Worm (Caenorhabditis elegans) whole organism, L4 larva: ENCODE data around the gene ZK1321.4.
A peak's percentile ranks its signal among the peaks of the same experiment; 100 is the strongest.

Experiments used
- F10B5.3 ChIP-seq: sonication (generic microtip); optimal IDR thresholded peaks from 2 replicates; lab custom pipeline; 2016; ENCODE audit warnings: mild to moderate bottlenecking, missing genetic modification characterization, missing compliant biosample characterization
- F26F4.8 ChIP-seq: fragments of 200-800 bp; sonication (Bioruptor generic); conservative IDR thresholded peaks from 2 replicates; pipeline ENCODE4 v1.3.6; 2022; ENCODE audit warnings: missing genetic modification characterization, missing compliant biosample characterization
- Y105C5A.15 ChIP-seq: fragments of 200-800 bp; sonication (Bioruptor generic); IDR thresholded peaks from 2 replicates; pipeline ENCODE4 v1.3.6; 2022; ENCODE audit warnings: missing genetic modification characterization, missing compliant biosample characterization
- Y75B8A.6 ChIP-seq: fragments of 200-800 bp; sonication (Bioruptor generic); IDR thresholded peaks from 2 replicates; pipeline ENCODE4 v1.3.6; 2022; ENCODE audit warnings: missing genetic modification reagents, missing genetic modification characterization, missing compliant biosample characterization
- ZK546.5 ChIP-seq, 2 experiments: sonication (generic microtip); optimal IDR thresholded peaks; 2 replicates each; lab custom pipeline; 2017; ENCODE audit warnings: missing biosample characterization in 2 of 2, missing genetic modification characterization in 2 of 2
- aha-1 ChIP-seq: fragments of 150-350 bp; peaks from one replicate; lab custom pipeline; 2014; ENCODE audit warnings: missing biosample characterization, missing genetic modification characterization
- aly-2 ChIP-seq: sonication (generic microtip); optimal IDR thresholded peaks from 2 replicates; lab custom pipeline; 2018; ENCODE audit warnings: missing biosample characterization, missing genetic modification characterization
- arid-1 ChIP-seq: fragments of 200-800 bp; sonication (Bioruptor generic); conservative IDR thresholded peaks from 2 replicates; pipeline ENCODE4 v1.3.6; 2022; ENCODE audit warnings: missing genetic modification reagents, missing genetic modification characterization, missing compliant biosample characterization
- attf-4 ChIP-seq: sonication (generic microtip); optimal IDR thresholded peaks from 3 replicates; lab custom pipeline; 2017; ENCODE audit warnings: missing biosample characterization, missing genetic modification characterization
- ceh-20 ChIP-seq: fragments of 200-800 bp; sonication (Bioruptor generic); IDR thresholded peaks from 2 replicates; pipeline ENCODE4 v1.3.6; 2022; ENCODE audit warnings: missing genetic modification reagents, missing genetic modification characterization, missing compliant biosample characterization
- ceh-28 ChIP-seq: fragments of 150-350 bp; optimal IDR thresholded peaks from 2 replicates; lab custom pipeline; 2014; ENCODE audit warnings: missing biosample characterization, missing genetic modification reagents, missing genetic modification characterization
- ceh-82 ChIP-seq: sonication (generic microtip); optimal IDR thresholded peaks from 2 replicates; lab custom pipeline; 2017; ENCODE audit warnings: missing biosample characterization, missing genetic modification characterization
- daf-12 ChIP-seq: fragments of 150-350 bp; optimal IDR thresholded peaks from 2 replicates; lab custom pipeline; 2014; ENCODE audit warnings: missing biosample characterization, missing genetic modification reagents, missing genetic modification characterization
- daf-16 ChIP-seq, 3 experiments: sonication (generic microtip); optimal IDR thresholded peaks; 2 replicates each; lab custom pipeline; 2016 to 2017; ENCODE audit warnings: missing genetic modification characterization in 3 of 3, missing genetic modification reagents in 3 of 3, mild to moderate bottlenecking in 2 of 3, missing compliant biosample characterization in 2 of 3, missing biosample characterization in 1 of 3, moderate library complexity in 1 of 3
- daf-8 ChIP-seq: fragments of 200-800 bp; sonication (Bioruptor generic); IDR thresholded peaks from 2 replicates; pipeline ENCODE4 v1.3.6; 2022; ENCODE audit warnings: missing genetic modification characterization, missing compliant biosample characterization
- dmd-6 ChIP-seq: fragments of 200-800 bp; sonication (Bioruptor generic); IDR thresholded peaks from 2 replicates; pipeline ENCODE4 v1.3.6; 2022; ENCODE audit warnings: missing genetic modification reagents, missing genetic modification characterization, missing compliant biosample characterization
- dmd-8 ChIP-seq: fragments of 200-800 bp; sonication (Bioruptor generic); IDR thresholded peaks from 2 replicates; pipeline ENCODE4 v1.3.6; 2022; ENCODE audit warnings: missing genetic modification characterization, missing compliant biosample characterization
- dmd-9 ChIP-seq: fragments of 200-800 bp; sonication (Bioruptor generic); IDR thresholded peaks from 2 replicates; pipeline ENCODE4 v1.3.6; 2022; ENCODE audit warnings: missing genetic modification reagents, missing genetic modification characterization, missing compliant biosample characterization
- egl-43 ChIP-seq: fragments of 200-800 bp; sonication (Bioruptor generic); IDR thresholded peaks from 2 replicates; pipeline ENCODE4 v1.3.6; 2022; ENCODE audit warnings: missing genetic modification reagents, missing genetic modification characterization, missing compliant biosample characterization
- fkh-10 ChIP-seq: fragments of 150-350 bp; optimal IDR thresholded peaks from 2 replicates; lab custom pipeline; 2014; ENCODE audit warnings: missing biosample characterization, missing genetic modification reagents, missing genetic modification characterization
- fos-1 ChIP-seq: fragments of 150-350 bp; optimal IDR thresholded peaks from 2 replicates; lab custom pipeline; 2014; ENCODE audit warnings: missing biosample characterization, missing genetic modification characterization
- hif-1 ChIP-seq, 2 experiments: sonication (generic microtip); optimal IDR thresholded peaks; 2 replicates each; lab custom pipeline; 2016 to 2017; ENCODE audit warnings: missing compliant biosample characterization in 2 of 2, missing genetic modification characterization in 2 of 2, missing genetic modification reagents in 2 of 2, missing genotype in 2 of 2, mild to moderate bottlenecking in 1 of 2
- hlh-11 ChIP-seq: fragments of 200-800 bp; sonication (Bioruptor generic); optimal IDR thresholded peaks from 2 replicates; lab custom pipeline; 2018; ENCODE audit warnings: mild to moderate bottlenecking, missing genetic modification characterization, missing compliant biosample characterization
- jun-1 ChIP-seq: fragments of 150-350 bp; optimal IDR thresholded peaks from 2 replicates; lab custom pipeline; 2014; ENCODE audit warnings: missing biosample characterization, missing genetic modification reagents, missing genetic modification characterization
- lin-13 ChIP-seq: fragments of 150-350 bp; optimal IDR thresholded peaks from 2 replicates; lab custom pipeline; 2014; ENCODE audit warnings: missing biosample characterization, missing genetic modification reagents, missing genetic modification characterization
- lin-29 ChIP-seq: fragments of 200-800 bp; sonication (Bioruptor generic); IDR thresholded peaks from 2 replicates; pipeline ENCODE4 v1.3.6; 2022; ENCODE audit warnings: missing genetic modification reagents, missing genetic modification characterization, missing compliant biosample characterization
- lin-38 ChIP-seq: fragments of 200-800 bp; sonication (Bioruptor generic); IDR thresholded peaks from 2 replicates; pipeline ENCODE4 v1.3.6; 2022; ENCODE audit warnings: missing genetic modification reagents, missing genetic modification characterization, missing compliant biosample characterization
- lsy-2 ChIP-seq, 2 experiments: fragments of 150-350 bp in 1 of 2; sonication (generic microtip) in 1 of 2; optimal IDR thresholded peaks; 2 replicates each; lab custom pipeline; 2014 to 2017; ENCODE audit warnings: missing biosample characterization in 2 of 2, missing genetic modification characterization in 2 of 2
- mdl-1 ChIP-seq, 2 experiments: fragments of 150-350 bp in 1 of 2; sonication (generic microtip) in 1 of 2; optimal IDR thresholded peaks; 2 replicates each; lab custom pipeline; 2014 to 2017; ENCODE audit warnings: missing biosample characterization in 2 of 2, missing genetic modification characterization in 2 of 2
- nhr-102 ChIP-seq: sonication (generic microtip); optimal IDR thresholded peaks from 2 replicates; lab custom pipeline; 2016; ENCODE audit warnings: mild to moderate bottlenecking, missing genetic modification characterization, moderate library complexity, missing compliant biosample characterization
- nhr-237 ChIP-seq: sonication (generic microtip); optimal IDR thresholded peaks from 2 replicates; lab custom pipeline; 2017; ENCODE audit warnings: missing biosample characterization, missing genetic modification characterization
- nhr-25 ChIP-seq: sonication (generic microtip); optimal IDR thresholded peaks from 2 replicates; lab custom pipeline; 2017; ENCODE audit warnings: missing genetic modification characterization, mild to moderate bottlenecking, missing compliant biosample characterization, antibody characterized with exemption, moderate library complexity, borderline replicate concordance; ENCODE audit not compliant: insufficient read depth
- nhr-28 ChIP-seq: fragments of 150-350 bp; optimal IDR thresholded peaks from 2 replicates; lab custom pipeline; 2014; ENCODE audit warnings: missing biosample characterization, missing genetic modification characterization
- nhr-6 ChIP-seq: fragments of 150-350 bp; optimal IDR thresholded peaks from 2 replicates; lab custom pipeline; 2014; ENCODE audit warnings: missing biosample characterization, missing genetic modification characterization
- php-3 ChIP-seq: fragments of 200-800 bp; sonication (Bioruptor generic); IDR thresholded peaks from 2 replicates; pipeline ENCODE4 v1.3.6; 2022; ENCODE audit warnings: missing genetic modification reagents, missing genetic modification characterization, missing compliant biosample characterization
- pqm-1 ChIP-seq: sonication (generic microtip); optimal IDR thresholded peaks from 2 replicates; lab custom pipeline; 2017; ENCODE audit warnings: missing biosample characterization, missing genetic modification characterization
- rbr-2 ChIP-seq: sonication (generic microtip); optimal IDR thresholded peaks from 2 replicates; lab custom pipeline; 2016; ENCODE audit warnings: missing genotype, missing genetic modification characterization, missing compliant biosample characterization
- saeg-2 ChIP-seq: fragments of 200-800 bp; sonication (Bioruptor generic); IDR thresholded peaks from 2 replicates; pipeline ENCODE4 v1.3.6; 2022; ENCODE audit warnings: missing genetic modification reagents, missing genetic modification characterization, missing compliant biosample characterization
- snpc-4 ChIP-seq: fragments of 150-350 bp; optimal IDR thresholded peaks from 2 replicates; lab custom pipeline; 2014; ENCODE audit warnings: missing biosample characterization, missing genetic modification characterization
- spr-1 ChIP-seq: sonication (generic microtip); optimal IDR thresholded peaks from 2 replicates; lab custom pipeline; 2016; ENCODE audit warnings: mild to moderate bottlenecking, missing genetic modification characterization, missing compliant biosample characterization
- spr-3 ChIP-seq: fragments of 200-800 bp; sonication (Bioruptor generic); optimal IDR thresholded peaks from 2 replicates; lab custom pipeline; 2018; ENCODE audit warnings: mild to moderate bottlenecking, missing genetic modification characterization, missing compliant biosample characterization
- tra-1 ChIP-seq: fragments of 200-800 bp; sonication (Bioruptor generic); IDR thresholded peaks from 2 replicates; pipeline ENCODE4 v1.3.6; 2022; ENCODE audit warnings: missing genetic modification reagents, missing genetic modification characterization, missing compliant biosample characterization
- unc-62 ChIP-seq, 3 experiments: fragments of 150-350 bp in 1 of 3; sonication (generic microtip); optimal IDR thresholded peaks in 2 of 3; peaks in 1 of 3; 1 replicate in 1 of 3; 2 replicates in 2 of 3; lab custom pipeline; 2014 to 2017; ENCODE audit warnings: missing biosample characterization in 3 of 3, missing genetic modification characterization in 3 of 3, missing genetic modification reagents in 3 of 3, missing genotype in 1 of 3
- vab-7 ChIP-seq: fragments of 200-800 bp; sonication (Bioruptor generic); IDR thresholded peaks from 2 replicates; pipeline ENCODE4 v1.3.6; 2022; ENCODE audit warnings: missing genetic modification reagents, missing genetic modification characterization, missing compliant biosample characterization
- ztf-7 ChIP-seq: fragments of 150-350 bp; optimal IDR thresholded peaks from 2 replicates; lab custom pipeline; 2014; ENCODE audit warnings: missing biosample characterization, missing genetic modification characterization

Gene ZK1321.4

DNA sequence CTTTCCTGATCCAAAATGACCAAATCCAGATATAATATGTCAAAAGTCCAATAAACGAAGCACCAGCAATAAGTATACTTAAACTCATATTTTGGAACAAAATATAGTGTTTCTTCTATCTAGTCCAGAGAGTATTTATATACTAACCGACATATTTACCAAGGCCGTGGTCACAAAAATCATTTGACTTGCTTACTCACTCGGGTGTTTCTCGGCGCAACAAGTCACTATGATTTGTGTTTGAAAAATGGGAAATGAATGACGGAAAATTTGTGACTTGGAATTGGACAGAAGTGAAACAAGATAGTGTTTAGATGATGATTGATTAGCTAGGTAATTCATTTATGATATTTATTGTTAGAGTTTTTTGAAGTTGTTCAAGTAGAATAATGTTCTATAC, 26.5 kb upstream of the ZK1321.4 start, which contains the start of gene cyp-13A5 (continued):
- peak in 1 of 2 experiments; percentile 46 for TF ChIP-seq mdl-1 (tag; optimal IDR thresholded peaks at IDR 0.05; lab: Kevin White, UChicago)
- TF ChIP-seq ceh-82 (tag; lab: Kevin White, UChicago) = no peak
- no peak for TF ChIP-seq nhr-25 (tag; lab: Kevin White, UChicago)
- TF ChIP-seq lin-38 (GFP tag; lab: Robert Waterston, UW) = no peak
- no peak for TF ChIP-seq F10B5.3 (tag; lab: Kevin White, UChicago)
- TF ChIP-seq tra-1 = no peak
- TF ChIP-seq ztf-7 (tag; lab: Kevin White, UChicago) = no peak
- peak; percentile 64 for TF ChIP-seq nhr-102 (tag; lab: Kevin White, UChicago)
- TF ChIP-seq hif-1 (tag; optimal IDR thresholded peaks at IDR 0.05; lab: Kevin White, UChicago) = no peak
- TF ChIP-seq fos-1 = no peak
- TF ChIP-seq F26F4.8 = no peak
- TF ChIP-seq hlh-11 (tag; lab: Kevin White, UChicago) = peak; percentile 73
- peak; percentile 82 for TF ChIP-seq dmd-6

DNA sequence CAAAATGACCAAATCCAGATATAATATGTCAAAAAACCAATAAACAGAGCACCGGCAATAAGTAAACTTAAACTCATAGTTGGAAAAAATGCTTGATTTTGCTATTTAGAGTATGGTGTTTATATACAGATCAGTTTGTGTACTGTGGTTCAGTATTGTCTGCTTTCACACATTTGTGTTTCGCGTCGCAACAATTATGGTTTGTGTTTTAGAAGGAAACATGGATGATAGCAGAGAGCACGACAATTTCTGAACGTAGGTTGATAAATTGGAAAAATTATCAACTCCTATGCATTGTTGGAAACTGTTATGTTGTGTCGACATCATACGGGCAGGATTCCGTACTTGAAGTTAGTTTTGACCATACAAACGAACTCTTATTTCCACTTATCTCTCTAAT, 23.9 kb upstream of the ZK1321.4 start, which contains the start of gene cyp-13A4:
cyp-13A4 (minus strand) TSS at position 77 of the 400 bp plus-strand sequence.
- TF ChIP-seq nhr-102 (tag; lab: Kevin White, UChicago) (peak; percentile 13), nhr-28 (tag; lab: Kevin White, UChicago) (peak; percentile 58), aly-2 (tag; lab: Kevin White, UChicago) (no peak), dmd-8 (GFP tag; lab: Robert Waterston, UW) (no peak), rbr-2 (tag; lab: Kevin White, UChicago) (no peak), dmd-6 (peak; percentile 78), pqm-1 (tag; lab: Kevin White, UChicago) (peak; percentile 33), hlh-11 (tag; lab: Kevin White, UChicago) (peak; percentile 3), unc-62 (GFP tag; optimal IDR thresholded peaks at IDR 0.05 in 1 of 2; lab: Kevin White, UChicago) (peak in 1 of 2 experiments; percentile 29), unc-62 (tag; optimal IDR thresholded peaks at IDR 0.05; lab: Kevin White, UChicago) (no peak), saeg-2 (GFP tag; lab: Robert Waterston, UW) (no peak), ceh-20 (GFP tag; lab: Robert Waterston, UW) (no peak), daf-16 (GFP tag; optimal IDR thresholded peaks at IDR 0.05; lab: Kevin White, UChicago) (no peak), daf-16 (tag; optimal IDR thresholded peaks at IDR 0.05; lab: Kevin White, UChicago) (peak; percentile 25)
- TF ChIP-seq, all 104 proteins: peak for 7

DNA sequence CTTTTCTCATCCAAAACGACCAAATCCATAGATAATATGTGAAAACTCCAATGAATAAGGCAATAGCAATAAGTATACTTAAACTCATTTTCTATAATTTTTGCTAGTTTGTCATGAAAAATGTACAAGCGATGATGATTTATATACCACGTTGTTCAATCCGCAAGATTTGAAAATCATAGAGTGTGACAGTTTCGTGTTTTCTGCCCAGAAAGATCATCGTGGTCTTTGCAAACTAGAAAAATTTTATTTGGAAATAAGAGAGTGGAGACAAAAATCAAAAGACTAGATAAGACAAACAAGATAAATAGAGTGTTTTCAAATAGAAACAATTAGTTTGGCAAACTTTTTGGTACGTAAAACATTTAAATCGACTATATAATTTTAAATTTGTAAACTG, 19.5 kb upstream of the ZK1321.4 start, which contains the start of gene cyp-13A3:
cyp-13A3 (minus strand) TSS at position 101 of the 400 bp plus-strand sequence.
- TF ChIP-seq egl-43 = no peak
- TF ChIP-seq rbr-2 (tag; lab: Kevin White, UChicago) = no peak
- no peak for TF ChIP-seq arid-1 (GFP tag; lab: Robert Waterston, UW)
- no peak for TF ChIP-seq Y75B8A.6
- no peak for TF ChIP-seq aha-1 (tag; lab: Kevin White, UChicago)
- no peak for TF ChIP-seq spr-1
- no peak for TF ChIP-seq spr-3 (GFP tag; lab: Kevin White, UChicago)
- no peak for TF ChIP-seq ztf-7 (tag; lab: Kevin White, UChicago)
- no peak for TF ChIP-seq daf-8
- TF ChIP-seq ceh-28 (tag; lab: Kevin White, UChicago) = no peak
- no peak for TF ChIP-seq nhr-237 (tag; lab: Kevin White, UChicago)
- TF ChIP-seq vab-7 = no peak
- no peak for TF ChIP-seq php-3 (GFP tag; lab: Robert Waterston, UW)
- TF ChIP-seq lin-13 (GFP tag; lab: Kevin White, UChicago) = no peak
- no peak for TF ChIP-seq nhr-6

DNA sequence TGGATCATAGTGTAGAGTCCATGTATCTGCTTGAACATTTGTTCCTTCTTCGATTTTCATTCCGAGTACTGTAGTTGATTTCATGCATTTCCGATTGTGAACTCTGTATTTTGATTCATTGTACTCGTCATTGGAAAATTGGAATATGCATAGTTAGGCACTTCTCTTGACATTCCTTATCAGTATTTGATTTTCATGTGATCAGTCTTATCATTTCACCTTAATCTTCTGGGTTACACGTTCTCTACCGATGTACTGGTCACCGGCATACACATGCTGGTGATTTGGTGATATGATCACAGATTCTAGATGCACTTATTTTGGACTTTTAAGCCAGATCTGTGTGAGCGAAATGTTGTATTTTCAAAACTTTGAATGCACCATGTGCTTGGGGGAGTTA, 17.4 kb upstream of the ZK1321.4 start:
- no peak for TF ChIP-seq daf-12 (tag; lab: Kevin White, UChicago)
- no peak for TF ChIP-seq lin-13 (GFP tag; lab: Kevin White, UChicago)
- no peak for TF ChIP-seq egl-43
- no peak for TF ChIP-seq spr-1
- TF ChIP-seq ceh-82 (tag; lab: Kevin White, UChicago) = no peak
- TF ChIP-seq mdl-1 (tag; optimal IDR thresholded peaks at IDR 0.05; lab: Kevin White, UChicago) = peak in 1 of 2 experiments; percentile 70
- no peak for TF ChIP-seq dmd-9 (GFP tag; lab: Robert Waterston, UW)
- no peak for TF ChIP-seq lsy-2 (tag; optimal IDR thresholded peaks at IDR 0.05; lab: Kevin White, UChicago)
- no peak for TF ChIP-seq lin-29 (GFP tag; lab: Robert Waterston, UW)
- no peak for TF ChIP-seq jun-1
- no peak for TF ChIP-seq attf-4
- TF ChIP-seq ZK546.5 (tag; optimal IDR thresholded peaks at IDR 0.05; lab: Kevin White, UChicago) = no peak
- no peak for TF ChIP-seq fkh-10
- TF ChIP-seq snpc-4 (tag; lab: Kevin White, UChicago) = no peak
- no peak for TF ChIP-seq ceh-20 (GFP tag; lab: Robert Waterston, UW)
- no peak for TF ChIP-seq Y105C5A.15 (GFP tag; lab: Robert Waterston, UW)
- TF ChIP-seq ceh-28 (tag; lab: Kevin White, UChicago) = no peak
- no peak for TF ChIP-seq aha-1 (tag; lab: Kevin White, UChicago)
